Worm (Caenorhabditis elegans): ENCODE data around the gene dsl-4.

DNA sequence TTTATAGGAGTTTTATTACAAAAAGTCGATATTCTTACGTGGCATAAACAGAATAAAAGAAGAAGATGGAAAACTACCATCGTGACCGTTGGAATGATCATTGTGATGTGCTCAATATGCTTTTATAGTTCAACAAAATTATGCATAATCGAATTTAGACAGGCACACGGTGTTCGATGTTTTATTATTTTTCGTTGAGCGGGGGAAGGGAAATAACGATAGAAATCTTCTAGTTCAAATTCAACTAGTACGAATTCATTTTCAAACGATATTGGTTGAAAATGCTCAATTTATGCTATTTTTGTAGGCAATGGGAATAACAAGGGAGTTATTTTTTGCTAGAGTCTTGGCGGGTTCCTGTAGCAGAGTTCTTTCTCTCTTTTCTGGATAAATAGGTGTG, 11.6 kb upstream of the dsl-4 start, which contains the start of gene C33G3.5:
- no peak for TF ChIP-seq sox-2 (GFP tag; IDR thresholded peaks at IDR 0.05)
- TF ChIP-seq rnt-1 (tag; optimal IDR thresholded peaks at IDR 0.05): no peak
- no peak for TF ChIP-seq pha-4 (tag; optimal IDR thresholded peaks at IDR 0.05)
- TF ChIP-seq dmd-4 (tag; optimal IDR thresholded peaks at IDR 0.05; ENCODE audit: borderline replicate concordance): no peak
- TF ChIP-seq ceh-19 (GFP tag; optimal IDR thresholded peaks at IDR 0.05): no peak
- TF ChIP-seq lin-11 (tag; optimal IDR thresholded peaks at IDR 0.05): no peak
- TF ChIP-seq ceh-2 (tag; optimal IDR thresholded peaks at IDR 0.05): no peak
- no peak for TF ChIP-seq hlh-13 (GFP tag; optimal IDR thresholded peaks at IDR 0.05)
- no peak for TF ChIP-seq ceh-34 (tag; optimal IDR thresholded peaks at IDR 0.05)
- no peak for TF ChIP-seq npax-4 (tag; optimal IDR thresholded peaks at IDR 0.05)
